Fruit fly (Drosophila melanogaster): ENCODE results near the gene Sytbeta.

dm6 chr3L:14992807-14993206 is 72.0 kb downstream of the Sytbeta start:
- no peak for TF ChIP-seq dsx (GFP tag; optimal IDR thresholded peaks at IDR 0.05; ENCODE audit: poor library complexity, severe bottlenecking)
- TF ChIP-seq Gug (GFP tag; IDR thresholded peaks at IDR 0.05), result no peak
- TF ChIP-seq Sox14 (GFP tag; optimal IDR thresholded peaks at IDR 0.05), result no peak
- no peak for TF ChIP-seq CG15336 (GFP tag; IDR thresholded peaks at IDR 0.05)
- no peak for TF ChIP-seq Blimp-1 (GFP tag; optimal IDR thresholded peaks at IDR 0.05)
- TF ChIP-seq eg (GFP tag; IDR thresholded peaks at IDR 0.05), result no peak
- no peak for TF ChIP-seq Ets96B (tag; optimal IDR thresholded peaks at IDR 0.05)
